Fruit fly (Drosophila melanogaster): ENCODE measurements around the gene Septin1.

- peak in 1 of 2 experiments; percentile 53 for TF ChIP-seq EcR (GFP tag; optimal IDR thresholded peaks at IDR 0.05)
- no peak for TF ChIP-seq CG8478 (optimal IDR thresholded peaks at IDR 0.05)
These were observed 10.4 kb downstream of the Septin1 start for dm6 chrX:21368410-21368918.

Measured in whole organism.